Worm (Caenorhabditis elegans) whole organism, L4 larva: ENCODE measurements around the gene fut-3.
"Not testable (repeated sequence)": the region's sequence is repeated elsewhere in the genome, so short reads cannot be mapped to it uniquely, and the experiment has no call there.

Experiments used
- F26F4.8 ChIP-seq: fragments of 200-800 bp; sonication (Bioruptor generic); conservative IDR thresholded peaks from 2 replicates; pipeline ENCODE4 v1.3.6; 2022; ENCODE audit warnings: missing genetic modification characterization, missing compliant biosample characterization
- R02D3.7 ChIP-seq: fragments of 150-350 bp; sonication (generic microtip); optimal IDR thresholded peaks from 3 replicates; lab custom pipeline; 2014; ENCODE audit warnings: missing biosample characterization, missing genetic modification characterization
- T20F7.1 ChIP-seq: fragments of 200-800 bp; sonication (Bioruptor generic); optimal IDR thresholded peaks from 2 replicates; lab custom pipeline; 2018; ENCODE audit warnings: mild to moderate bottlenecking, missing genetic modification characterization, missing compliant biosample characterization
- T26A8.4 ChIP-seq: fragments of 200-800 bp; sonication (Bioruptor generic); IDR thresholded peaks from 2 replicates; pipeline ENCODE4 v1.3.6; 2022; ENCODE audit warnings: missing genetic modification characterization, missing compliant biosample characterization
- Y105C5A.15 ChIP-seq: fragments of 200-800 bp; sonication (Bioruptor generic); IDR thresholded peaks from 2 replicates; pipeline ENCODE4 v1.3.6; 2022; ENCODE audit warnings: missing genetic modification characterization, missing compliant biosample characterization
- Y75B8A.6 ChIP-seq: fragments of 200-800 bp; sonication (Bioruptor generic); IDR thresholded peaks from 2 replicates; pipeline ENCODE4 v1.3.6; 2022; ENCODE audit warnings: missing genetic modification reagents, missing genetic modification characterization, missing compliant biosample characterization
- ZK337.2 ChIP-seq: fragments of 200-800 bp; sonication (Bioruptor generic); IDR thresholded peaks from 2 replicates; pipeline ENCODE4 v1.3.6; 2022; ENCODE audit warnings: missing genetic modification reagents, missing genetic modification characterization, missing compliant biosample characterization
- aha-1 ChIP-seq: fragments of 150-350 bp; peaks from one replicate; lab custom pipeline; 2014; ENCODE audit warnings: missing biosample characterization, missing genetic modification characterization
- ama-1 ChIP-seq: fragments of 150-350 bp; optimal IDR thresholded peaks from 2 replicates; lab custom pipeline; 2014; ENCODE audit warnings: inconsistent platforms, mixed read lengths
- ceh-20 ChIP-seq: fragments of 200-800 bp; sonication (Bioruptor generic); IDR thresholded peaks from 2 replicates; pipeline ENCODE4 v1.3.6; 2022; ENCODE audit warnings: missing genetic modification reagents, missing genetic modification characterization, missing compliant biosample characterization
- cey-2 ChIP-seq: sonication (generic microtip); optimal IDR thresholded peaks from 3 replicates; lab custom pipeline; 2017; ENCODE audit warnings: missing genetic modification characterization, mild to moderate bottlenecking, missing compliant biosample characterization, antibody characterized with exemption, borderline replicate concordance; ENCODE audit not compliant: insufficient read depth
- daf-16 ChIP-seq, 3 experiments: sonication (generic microtip); optimal IDR thresholded peaks; 2 replicates each; lab custom pipeline; 2016 to 2017; ENCODE audit warnings: missing genetic modification characterization in 3 of 3, missing genetic modification reagents in 3 of 3, mild to moderate bottlenecking in 2 of 3, missing compliant biosample characterization in 2 of 3, missing biosample characterization in 1 of 3, moderate library complexity in 1 of 3
- daf-8 ChIP-seq: fragments of 200-800 bp; sonication (Bioruptor generic); IDR thresholded peaks from 2 replicates; pipeline ENCODE4 v1.3.6; 2022; ENCODE audit warnings: missing genetic modification characterization, missing compliant biosample characterization
- dmd-6 ChIP-seq: fragments of 200-800 bp; sonication (Bioruptor generic); IDR thresholded peaks from 2 replicates; pipeline ENCODE4 v1.3.6; 2022; ENCODE audit warnings: missing genetic modification reagents, missing genetic modification characterization, missing compliant biosample characterization
- duxl-1 ChIP-seq: sonication (generic microtip); optimal IDR thresholded peaks from 2 replicates; lab custom pipeline; 2016; ENCODE audit warnings: mild to moderate bottlenecking, missing genetic modification characterization, moderate library complexity, missing compliant biosample characterization; ENCODE audit not compliant: poor library complexity
- dve-1 ChIP-seq: sonication (generic microtip); optimal IDR thresholded peaks from 2 replicates; lab custom pipeline; 2017; ENCODE audit warnings: antibody characterized with exemption, mild to moderate bottlenecking, missing genetic modification characterization, missing compliant biosample characterization; ENCODE audit not compliant: insufficient read depth
- fkh-10 ChIP-seq: fragments of 150-350 bp; optimal IDR thresholded peaks from 2 replicates; lab custom pipeline; 2014; ENCODE audit warnings: missing biosample characterization, missing genetic modification reagents, missing genetic modification characterization
- hlh-30 ChIP-seq: sonication (generic microtip); optimal IDR thresholded peaks from 2 replicates; lab custom pipeline; 2017; ENCODE audit warnings: antibody characterized with exemption, mild to moderate bottlenecking, missing genetic modification characterization, missing compliant biosample characterization; ENCODE audit not compliant: insufficient read depth
- hmg-1.1 ChIP-seq: fragments of 200-800 bp; sonication (Bioruptor generic); IDR thresholded peaks from 2 replicates; pipeline ENCODE4 v1.3.6; 2022; ENCODE audit warnings: missing genetic modification reagents, missing genetic modification characterization, missing compliant biosample characterization
- lin-29 ChIP-seq: fragments of 200-800 bp; sonication (Bioruptor generic); IDR thresholded peaks from 2 replicates; pipeline ENCODE4 v1.3.6; 2022; ENCODE audit warnings: missing genetic modification reagents, missing genetic modification characterization, missing compliant biosample characterization
- lin-38 ChIP-seq: fragments of 200-800 bp; sonication (Bioruptor generic); IDR thresholded peaks from 2 replicates; pipeline ENCODE4 v1.3.6; 2022; ENCODE audit warnings: missing genetic modification reagents, missing genetic modification characterization, missing compliant biosample characterization
- lsy-2 ChIP-seq, 2 experiments: fragments of 150-350 bp in 1 of 2; sonication (generic microtip) in 1 of 2; optimal IDR thresholded peaks; 2 replicates each; lab custom pipeline; 2014 to 2017; ENCODE audit warnings: missing biosample characterization in 2 of 2, missing genetic modification characterization in 2 of 2
- mdt-29 ChIP-seq: fragments of 200-800 bp; sonication (Bioruptor generic); IDR thresholded peaks from 2 replicates; pipeline ENCODE4 v1.3.6; 2022; ENCODE audit warnings: missing genetic modification reagents, missing genetic modification characterization, missing compliant biosample characterization
- mep-1 ChIP-seq: fragments of 150-350 bp; sonication (generic microtip); optimal IDR thresholded peaks from 3 replicates; lab custom pipeline; 2014; ENCODE audit warnings: missing biosample characterization, missing genetic modification characterization
- mes-2 ChIP-seq: sonication (generic microtip); optimal IDR thresholded peaks from 2 replicates; lab custom pipeline; 2016; ENCODE audit warnings: missing genotype, mild to moderate bottlenecking, missing genetic modification characterization, missing compliant biosample characterization; ENCODE audit not compliant: poor library complexity, severe bottlenecking
- nhr-237 ChIP-seq: sonication (generic microtip); optimal IDR thresholded peaks from 2 replicates; lab custom pipeline; 2017; ENCODE audit warnings: missing biosample characterization, missing genetic modification characterization
- nhr-28 ChIP-seq: fragments of 150-350 bp; optimal IDR thresholded peaks from 2 replicates; lab custom pipeline; 2014; ENCODE audit warnings: missing biosample characterization, missing genetic modification characterization
- nhr-41 ChIP-seq: fragments of 200-800 bp; sonication (Bioruptor generic); IDR thresholded peaks from 2 replicates; pipeline ENCODE4 v1.3.6; 2022; ENCODE audit warnings: missing genetic modification reagents, missing genetic modification characterization, missing compliant biosample characterization
- nhr-6 ChIP-seq: fragments of 150-350 bp; optimal IDR thresholded peaks from 2 replicates; lab custom pipeline; 2014; ENCODE audit warnings: missing biosample characterization, missing genetic modification characterization
- pha-4 ChIP-seq, 2 experiments: fragments of 150-350 bp in 1 of 2; fragments of 200-800 bp in 1 of 2; sonication (Bioruptor generic) in 1 of 2; IDR thresholded peaks in 1 of 2; optimal IDR thresholded peaks in 1 of 2; 2 replicates each; pipeline versions ENCODE4 v1.3.6 to Lab custom; 2014 to 2022; ENCODE audit warnings: missing genetic modification characterization in 2 of 2, missing genetic modification reagents in 2 of 2, missing biosample characterization in 1 of 2, missing compliant biosample characterization in 1 of 2
- snpc-1.2 ChIP-seq: fragments of 200-800 bp; sonication (Bioruptor generic); IDR thresholded peaks from 2 replicates; pipeline ENCODE4 v1.3.6; 2022; ENCODE audit warnings: missing genetic modification reagents, missing genetic modification characterization, missing compliant biosample characterization
- spr-1 ChIP-seq: sonication (generic microtip); optimal IDR thresholded peaks from 2 replicates; lab custom pipeline; 2016; ENCODE audit warnings: mild to moderate bottlenecking, missing genetic modification characterization, missing compliant biosample characterization
- unc-62 ChIP-seq, 3 experiments: fragments of 150-350 bp in 1 of 3; sonication (generic microtip); optimal IDR thresholded peaks in 2 of 3; peaks in 1 of 3; 1 replicate in 1 of 3; 2 replicates in 2 of 3; lab custom pipeline; 2014 to 2017; ENCODE audit warnings: missing biosample characterization in 3 of 3, missing genetic modification characterization in 3 of 3, missing genetic modification reagents in 3 of 3, missing genotype in 1 of 3
- zag-1 ChIP-seq: fragments of 150-350 bp; optimal IDR thresholded peaks from 2 replicates; lab custom pipeline; 2014; ENCODE audit warnings: missing biosample characterization, missing genetic modification characterization
- ztf-7 ChIP-seq: fragments of 150-350 bp; optimal IDR thresholded peaks from 2 replicates; lab custom pipeline; 2014; ENCODE audit warnings: missing biosample characterization, missing genetic modification characterization

fut-3 gene

ce11 chrII:5628326-5628818, 31.2 kb downstream of the fut-3 start, which contains the start of gene F59E12.15:
Gene F59E12.15, minus strand, starts transcription at chrII:5628376.
- TF ChIP-seq lin-29 (no peak), R02D3.7 (tag; lab: Kevin White, UChicago) (no peak), ztf-7 (tag; lab: Kevin White, UChicago) (peak; percentile 71), lin-38 (GFP tag; lab: Robert Waterston, UW) (no peak), snpc-1.2 (no peak), unc-62 (GFP tag; optimal IDR thresholded peaks at IDR 0.05 in 1 of 2; lab: Kevin White, UChicago) (peak in 1 of 2 experiments; percentile 78), unc-62 (tag; optimal IDR thresholded peaks at IDR 0.05; lab: Kevin White, UChicago) (no peak)

- not testable (repeated sequence) for TF ChIP-seq nhr-28 (tag; lab: Kevin White, UChicago); nhr-41 (GFP tag; lab: Robert Waterston, UW); Y75B8A.6 (GFP tag; lab: Robert Waterston, UW)
- TF ChIP-seq, all 104 proteins: peak for 0; not testable (repeated sequence) for 104
Observed at ce11 chrII:5622383-5622939, 37.1 kb downstream of the fut-3 start, which contains the start of the genes eif-3.L and npl-4.2. Gene eif-3.L, minus strand, starts transcription at chrII:5622483. Gene npl-4.2, plus strand, starts transcription at chrII:5622889.

ce11 chrII:5619298-5619697, 40.3 kb downstream of the fut-3 start, which contains the start of gene dhs-6:
Gene dhs-6, minus strand, starts transcription at chrII:5619319.
- peak; percentile 41 for TF ChIP-seq nhr-28 (tag; lab: Kevin White, UChicago)
- no peak for TF ChIP-seq cey-2 (tag; lab: Kevin White, UChicago)
- TF ChIP-seq mes-2: no peak
- no peak for TF ChIP-seq zag-1 (tag; lab: Kevin White, UChicago)
- no peak for TF ChIP-seq R02D3.7 (tag; lab: Kevin White, UChicago)
- TF ChIP-seq hlh-30: peak; percentile 15
- TF ChIP-seq T20F7.1: peak; percentile 54
- peak; percentile 49 for TF ChIP-seq mep-1 (tag; lab: Kevin White, UChicago)
- TF ChIP-seq dve-1 (tag; lab: Kevin White, UChicago): peak; percentile 47
- no peak for TF ChIP-seq daf-16 (GFP tag; optimal IDR thresholded peaks at IDR 0.05; lab: Kevin White, UChicago)
- peak; percentile 65 for TF ChIP-seq daf-16 (tag; optimal IDR thresholded peaks at IDR 0.05; lab: Kevin White, UChicago)
- TF ChIP-seq spr-1 (tag; lab: Kevin White, UChicago): peak; percentile 17
- TF ChIP-seq lsy-2 (tag; optimal IDR thresholded peaks at IDR 0.05; lab: Kevin White, UChicago): peak in 1 of 2 experiments; percentile 6
- peak; percentile 50 for TF ChIP-seq duxl-1 (tag; lab: Kevin White, UChicago)
- TF ChIP-seq aha-1 (tag; lab: Kevin White, UChicago): peak; percentile 37
- TF ChIP-seq ama-1 (lab: Kevin White, UChicago): peak; percentile 5
- TF ChIP-seq nhr-6 (tag; lab: Kevin White, UChicago): peak; percentile 28

ce11 chrII:5607756-5608155, 51.8 kb downstream of the fut-3 start, which contains the start of gene C17G10.7:
Gene C17G10.7, minus strand, starts transcription at chrII:5607856.
- no peak for TF ChIP-seq Y105C5A.15 (GFP tag; lab: Robert Waterston, UW)
- no peak for TF ChIP-seq fkh-10
- TF ChIP-seq ZK337.2 (GFP tag; lab: Robert Waterston, UW): no peak
- TF ChIP-seq ceh-20 (GFP tag; lab: Robert Waterston, UW): no peak
- no peak for TF ChIP-seq nhr-237 (tag; lab: Kevin White, UChicago)
- TF ChIP-seq T26A8.4: no peak
- TF ChIP-seq daf-8 (GFP tag; lab: Robert Waterston, UW): no peak
- no peak for TF ChIP-seq pha-4 (GFP tag; IDR thresholded peaks at IDR 0.05; lab: Robert Waterston, UW)
- TF ChIP-seq pha-4 (tag; optimal IDR thresholded peaks at IDR 0.05; lab: Kevin White, UChicago): no peak
- no peak for TF ChIP-seq mes-2
- no peak for TF ChIP-seq dmd-6
- TF ChIP-seq hmg-1.1 (GFP tag; lab: Robert Waterston, UW): no peak
- TF ChIP-seq R02D3.7 (tag; lab: Kevin White, UChicago): no peak
- no peak for TF ChIP-seq mdt-29 (GFP tag; lab: Robert Waterston, UW)
- TF ChIP-seq F26F4.8: no peak
- TF ChIP-seq, all 104 proteins: peak for 0
